Fruit fly (Drosophila melanogaster) whole organism, pupa: ENCODE measurements around the gene CG15546.

ENCODE experiments used
- CG10348 ChIP-seq: fragments of 200-800 bp; sonication (Bioruptor generic); IDR thresholded peaks from 2 replicates; pipeline ENCODE4 v1.3.6; 2022; ENCODE audit warnings: missing biosample characterization, missing genetic modification characterization
- CG12605 ChIP-seq: fragments of 200-800 bp; sonication (Bioruptor generic); IDR thresholded peaks from 2 replicates; pipeline ENCODE4 v1.3.6; 2022; ENCODE audit warnings: missing biosample characterization, missing genetic modification characterization
- CG13204 ChIP-seq: fragments of 200-800 bp; sonication (Bioruptor generic); optimal IDR thresholded peaks from 2 replicates; lab custom pipeline; 2018; ENCODE audit warnings: missing biosample characterization, mild to moderate bottlenecking, missing genetic modification characterization, moderate library complexity
- CG14655 ChIP-seq: fragments of 200-800 bp; sonication (Bioruptor generic); optimal IDR thresholded peaks from 3 replicates; lab custom pipeline; 2017; ENCODE audit warnings: mild to moderate bottlenecking, missing biosample characterization, missing genetic modification reagents, missing genetic modification characterization
- CG15710 ChIP-seq: fragments of 200-800 bp; sonication (Bioruptor generic); optimal IDR thresholded peaks from 2 replicates; lab custom pipeline; 2018; ENCODE audit warnings: missing biosample characterization, mild to moderate bottlenecking, missing genetic modification characterization, moderate library complexity
- CG34367 ChIP-seq: fragments of 200-800 bp; sonication (Bioruptor generic); optimal IDR thresholded peaks from 2 replicates; lab custom pipeline; 2018; ENCODE audit warnings: missing biosample characterization, mild to moderate bottlenecking, missing genetic modification characterization
- CG4496 ChIP-seq: fragments of 200-800 bp; sonication (Bioruptor generic); IDR thresholded peaks from 3 replicates; pipeline ENCODE4 v1.3.6; 2022; ENCODE audit warnings: missing biosample characterization, missing genetic modification characterization
- CG9948 ChIP-seq: fragments of 200-800 bp; sonication (Bioruptor generic); optimal IDR thresholded peaks from 2 replicates; lab custom pipeline; 2018; ENCODE audit warnings: missing biosample characterization, mild to moderate bottlenecking, missing genetic modification characterization, moderate library complexity
- Ets98B ChIP-seq: fragments of 200-800 bp; sonication (Bioruptor generic); IDR thresholded peaks from 2 replicates; pipeline ENCODE4 v1.3.6; 2022; ENCODE audit warnings: missing biosample characterization, missing genetic modification characterization
- Pif1A ChIP-seq: fragments of 200-800 bp; sonication (Bioruptor generic); optimal IDR thresholded peaks from 3 replicates; lab custom pipeline; 2016; ENCODE audit warnings: missing biosample characterization, missing genetic modification characterization
- Snoo ChIP-seq: fragments of 200-800 bp; sonication (Bioruptor generic); optimal IDR thresholded peaks from 3 replicates; lab custom pipeline; 2017; ENCODE audit warnings: missing biosample characterization, mild to moderate bottlenecking, missing genetic modification characterization, inconsistent platforms
- gl ChIP-seq: fragments of 200-800 bp; sonication (Bioruptor generic); optimal IDR thresholded peaks from 2 replicates; lab custom pipeline; 2018; ENCODE audit warnings: missing biosample characterization, mild to moderate bottlenecking, missing genetic modification characterization

- TF ChIP-seq Snoo (tag; lab: Kevin White, UChicago): no peak
- TF ChIP-seq CG9948 (tag; lab: Kevin White, UChicago): no peak
- TF ChIP-seq Ets98B (GFP tag; lab: Robert Waterston, UW): no peak
- TF ChIP-seq CG10348 (GFP tag; lab: Robert Waterston, UW): no peak
- TF ChIP-seq CG15710 (tag; lab: Kevin White, UChicago): no peak
- no peak for TF ChIP-seq CG13204 (GFP tag; lab: Kevin White, UChicago)
- TF ChIP-seq Pif1A (GFP tag; lab: Kevin White, UChicago): no peak
- TF ChIP-seq gl (tag; lab: Kevin White, UChicago): no peak
- no peak for TF ChIP-seq CG12605 (GFP tag; lab: Robert Waterston, UW)
- no peak for TF ChIP-seq CG14655
- TF ChIP-seq CG34367 (tag; lab: Kevin White, UChicago): no peak
- TF ChIP-seq CG4496 (GFP tag; lab: Robert Waterston, UW): no peak
Observed at dm6 chr3R:30925436-30925835, 49.5 kb upstream of the CG15546 start.
